Worm (Caenorhabditis elegans): ENCODE measurements around the gene samp-1.

DNA sequence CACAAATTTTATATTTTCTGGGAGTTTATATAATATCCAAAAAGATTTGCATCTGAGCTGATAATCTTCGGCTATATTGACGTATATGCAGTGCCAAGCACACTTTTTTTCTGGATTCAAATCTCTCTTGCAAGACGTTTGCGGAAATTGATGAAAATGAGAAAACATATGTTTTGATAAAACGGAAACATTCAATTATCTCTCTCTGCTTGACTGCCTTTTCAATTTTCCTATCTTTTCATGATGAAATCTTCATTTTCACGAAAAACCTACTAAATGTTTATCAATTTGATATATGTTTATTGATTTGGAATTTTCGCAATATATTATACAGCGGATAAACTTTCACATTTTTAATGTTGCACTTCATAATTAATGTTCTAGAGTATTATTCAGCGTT is 5.3 kb downstream of the samp-1 start:
- TF ChIP-seq nhr-23 (tag; optimal IDR thresholded peaks at IDR 0.05) (no peak), ZK546.5 (tag; optimal IDR thresholded peaks at IDR 0.05) (no peak)
